Worm (Caenorhabditis elegans): ENCODE measurements around the gene mpst-2.

DNA sequence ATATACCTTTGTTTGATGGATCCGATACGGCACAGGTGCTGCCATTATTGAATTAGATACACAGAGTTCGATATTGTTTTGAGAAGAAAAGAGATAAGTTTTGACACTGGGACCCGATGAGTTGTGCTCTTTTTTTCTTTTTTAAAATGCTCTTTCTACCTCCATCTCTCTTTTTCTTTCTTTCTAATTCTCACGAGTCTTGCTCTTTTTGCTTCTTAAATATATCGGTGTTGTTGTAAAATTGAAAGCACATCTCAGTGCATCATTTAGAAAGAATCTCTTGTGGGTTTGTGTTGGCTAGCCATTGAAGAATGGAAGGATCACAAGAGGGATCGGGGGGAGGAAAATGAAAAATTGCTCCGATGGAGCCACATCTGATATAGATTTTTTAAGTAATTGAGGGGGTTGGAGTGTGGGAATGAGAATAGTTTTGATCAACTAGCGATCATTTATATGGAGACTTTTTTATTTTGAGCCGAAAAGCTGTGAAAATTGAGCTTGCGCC is 16.1 kb upstream of the mpst-2 start, which contains the start of gene H12D21.9:
- TF ChIP-seq dao-5 (tag; optimal IDR thresholded peaks at IDR 0.05): no peak
- no peak for TF ChIP-seq him-1 (tag; optimal IDR thresholded peaks at IDR 0.05)
